Worm (Caenorhabditis elegans) whole organism, early embryonic: ENCODE data around the gene dph-1.

Experiments
- B0310.2 ChIP-seq: sonication (generic microtip); optimal IDR thresholded peaks from 2 replicates; lab custom pipeline; 2016; ENCODE audit warnings: mild to moderate bottlenecking, missing genetic modification characterization, missing compliant biosample characterization
- F13C5.2 ChIP-seq: sonication (generic microtip); optimal IDR thresholded peaks from 2 replicates; lab custom pipeline; 2017; ENCODE audit warnings: mild to moderate bottlenecking, missing genetic modification characterization, inconsistent platforms, missing compliant biosample characterization
- ama-1 ChIP-seq: fragments of 150-350 bp; optimal IDR thresholded peaks from 2 replicates; lab custom pipeline; 2014
- ceh-36 ChIP-seq: sonication (generic microtip); optimal IDR thresholded peaks from 2 replicates; lab custom pipeline; 2016; ENCODE audit warnings: missing genetic modification characterization, inconsistent platforms, missing compliant biosample characterization
- flt-1 ChIP-seq: fragments of 200-800 bp; sonication (Bioruptor generic); IDR thresholded peaks from 2 replicates; pipeline ENCODE4 v1.3.6; 2022; ENCODE audit warnings: missing genetic modification characterization, missing compliant biosample characterization
- hmbx-1 ChIP-seq: sonication (generic microtip); optimal IDR thresholded peaks from 2 replicates; lab custom pipeline; 2016; ENCODE audit warnings: mild to moderate bottlenecking, missing genetic modification characterization, missing compliant biosample characterization
- hmg-4 ChIP-seq: fragments of 200-800 bp; sonication (Bioruptor generic); optimal IDR thresholded peaks from 2 replicates; lab custom pipeline; 2018; ENCODE audit warnings: mild to moderate bottlenecking, missing genetic modification characterization, missing compliant biosample characterization
- sea-1 ChIP-seq: fragments of 200-800 bp; sonication (Bioruptor generic); conservative IDR thresholded peaks from 2 replicates; pipeline ENCODE4 v1.3.6; 2022; ENCODE audit warnings: missing genetic modification characterization, missing compliant biosample characterization
- tbx-11 ChIP-seq: fragments of 200-800 bp; sonication (Bioruptor generic); IDR thresholded peaks from 2 replicates; pipeline ENCODE4 v1.3.6; 2022; ENCODE audit warnings: missing genetic modification characterization, missing compliant biosample characterization
- tbx-37 ChIP-seq: fragments of 200-800 bp; sonication (Bioruptor generic); conservative IDR thresholded peaks from 2 replicates; pipeline ENCODE4 v1.3.6; 2022; ENCODE audit warnings: missing genetic modification reagents, missing genetic modification characterization, missing compliant biosample characterization
- tra-4 ChIP-seq: sonication (generic microtip); optimal IDR thresholded peaks from 2 replicates; lab custom pipeline; 2017; ENCODE audit warnings: missing genetic modification characterization, missing compliant biosample characterization

DNA sequence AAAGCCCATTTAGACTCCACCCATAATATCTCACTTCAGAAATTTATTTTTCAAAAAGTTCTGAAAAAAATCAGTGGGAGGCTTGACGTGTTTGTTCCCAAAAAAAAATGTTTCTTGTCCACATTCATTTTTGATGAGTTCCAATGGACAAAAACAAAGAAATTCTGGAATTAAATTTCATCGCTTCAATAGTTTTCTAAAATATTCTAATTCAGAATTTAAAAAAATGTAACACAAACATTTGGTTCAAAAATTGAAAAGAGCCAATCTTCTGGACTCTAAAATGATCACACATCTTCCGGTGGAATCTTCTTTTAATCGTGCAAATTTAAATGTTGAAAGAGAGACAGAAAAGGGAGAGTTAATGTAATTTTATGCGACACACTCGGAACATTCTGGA lies 14.2 kb upstream of the dph-1 start:
- no peak for TF ChIP-seq flt-1
- no peak for TF ChIP-seq ama-1
- TF ChIP-seq ceh-36 (tag; lab: Kevin White, UChicago): no peak
- no peak for TF ChIP-seq tbx-11 (GFP tag; lab: Robert Waterston, UW)
- no peak for TF ChIP-seq F13C5.2 (tag; lab: Kevin White, UChicago)
- no peak for TF ChIP-seq sea-1
- TF ChIP-seq hmg-4 (GFP tag; lab: Kevin White, UChicago): no peak
- no peak for TF ChIP-seq tbx-37
- TF ChIP-seq B0310.2 (tag; lab: Kevin White, UChicago): no peak
- TF ChIP-seq tra-4: no peak
- TF ChIP-seq hmbx-1 (tag; lab: Kevin White, UChicago): no peak
